ENCODE assay signal across 1 fruit fly cellular context in the genomic region with DNA sequence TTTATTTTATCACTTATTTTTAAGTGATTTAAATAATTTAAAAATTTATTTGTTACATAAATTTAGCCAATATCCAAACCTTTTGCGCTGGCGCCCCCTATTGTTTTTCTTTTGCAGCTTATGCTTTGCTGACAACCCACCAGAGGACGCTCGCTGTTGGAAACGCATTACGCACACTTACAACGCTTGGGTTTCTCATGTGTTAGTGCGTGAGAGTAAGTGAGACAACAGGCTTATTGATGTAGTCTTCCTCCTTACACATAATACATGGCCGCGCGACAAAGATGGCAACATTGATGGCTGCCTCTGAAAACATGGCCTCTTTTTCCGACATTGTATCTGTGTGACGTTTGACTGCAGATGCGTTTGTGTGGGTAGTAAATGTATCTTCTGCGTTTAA.
TF ChIP-seq lines count a peak whose summit lies in the region.

No protein-coding gene starts in this region.

TF ChIP-seq in whole organism, embryonic, 481 proteins besides CTCF, POLR2A, EP300 and RAD21 (continued from another document):
- TF ChIP-seq z (GFP tag; IDR thresholded peaks at IDR 0.05; lab: Robert Waterston, UW) (peak; percentile 81), Ssrp (tag; optimal IDR thresholded peaks at IDR 0.05; lab: Kevin White, UChicago) (no peak), Hand (GFP tag; optimal IDR thresholded peaks at IDR 0.05; lab: Kevin White, UChicago) (no peak), HLH3B (GFP tag; IDR thresholded peaks at IDR 0.05; lab: Robert Waterston, UW) (peak; percentile 31), CG16815 (GFP tag; optimal IDR thresholded peaks at IDR 0.05; lab: Kevin White, UChicago) (peak; percentile 46), Dfd (GFP tag; optimal IDR thresholded peaks at IDR 0.05; lab: Kevin White, UChicago) (peak in 1 of 2 experiments; percentile 39), D19B (GFP tag; optimal IDR thresholded peaks at IDR 0.05; lab: Kevin White, UChicago) (no peak), Hr3 (GFP tag; optimal IDR thresholded peaks at IDR 0.05; lab: Kevin White, UChicago) (peak; percentile 79), tio (GFP tag; optimal IDR thresholded peaks at IDR 0.05; lab: Kevin White, UChicago) (peak; percentile 40), CG12299 (tag; optimal IDR thresholded peaks at IDR 0.05; lab: Kevin White, UChicago) (no peak), CG12155 (GFP tag; optimal IDR thresholded peaks at IDR 0.05; lab: Kevin White, UChicago) (peak; percentile 34), dysf (GFP tag; IDR thresholded peaks at IDR 0.05; lab: Robert Waterston, UW) (peak; percentile 54; the same call in 1 of the 3 replicates), dmrt99B (tag; optimal IDR thresholded peaks at IDR 0.05; lab: Kevin White, UChicago) (peak; percentile 46), gcm (GFP tag; optimal IDR thresholded peaks at IDR 0.05; lab: Kevin White, UChicago) (peak; percentile 58), Mes4 (GFP tag; optimal IDR thresholded peaks at IDR 0.05; lab: Kevin White, UChicago) (peak; percentile 40), H2.0 (GFP tag; IDR thresholded peaks at IDR 0.05; lab: Robert Waterston, UW) (peak; percentile 41; the same call in 1 of the 2 replicates), CG43689 (GFP tag; IDR thresholded peaks at IDR 0.05; lab: Robert Waterston, UW) (no peak), Optix (GFP tag; IDR thresholded peaks at IDR 0.05; lab: Robert Waterston, UW) (peak; percentile 36), hbn (GFP tag; IDR thresholded peaks at IDR 0.05; lab: Robert Waterston, UW; ENCODE audit: partially characterized antibody) (no peak), CG4328 (GFP tag; optimal IDR thresholded peaks at IDR 0.05; lab: Kevin White, UChicago) (no peak), Hr39 (optimal IDR thresholded peaks at IDR 0.05; lab: Kevin White, UChicago) (no peak), CoRest (tag; optimal IDR thresholded peaks at IDR 0.05; lab: Kevin White, UChicago) (peak; percentile 89), CG12391 (tag; optimal IDR thresholded peaks at IDR 0.05; lab: Kevin White, UChicago) (peak; percentile 51), cad (GFP tag; optimal IDR thresholded peaks at IDR 0.05; lab: Kevin White, UChicago) (no peak), CG4404 (GFP tag; IDR thresholded peaks at IDR 0.05; lab: Robert Waterston, UW) (peak; percentile 32; the same call in 1 of the 2 replicates), CG7839 (tag; optimal IDR thresholded peaks at IDR 0.05; lab: Kevin White, UChicago) (peak; percentile 58), CG2129 (GFP tag; IDR thresholded peaks at IDR 0.05; lab: Robert Waterston, UW; ENCODE audit: partially characterized antibody) (no peak), D19A (tag; optimal IDR thresholded peaks at IDR 0.05; lab: Kevin White, UChicago) (peak; percentile 14), CG8290 (GFP tag; optimal IDR thresholded peaks at IDR 0.05; lab: Kevin White, UChicago) (peak; percentile 52), CG8290 (tag; optimal IDR thresholded peaks at IDR 0.05; lab: Kevin White, UChicago) (peak; percentile 15 to 73), NC2α (GFP tag; optimal IDR thresholded peaks at IDR 0.05; lab: Kevin White, UChicago) (peak; percentile 8), E2f2 (GFP tag; IDR thresholded peaks at IDR 0.05; lab: Robert Waterston, UW) (peak; percentile 52; the same call in 1 of the 2 replicates), CG31365 (tag; optimal IDR thresholded peaks at IDR 0.05; lab: Kevin White, UChicago) (no peak), exex (tag; optimal IDR thresholded peaks at IDR 0.05; lab: Kevin White, UChicago) (no peak), CG17612 (GFP tag; IDR thresholded peaks at IDR 0.05; lab: Robert Waterston, UW) (no peak), chinmo (GFP tag; IDR thresholded peaks at IDR 0.05; lab: Robert Waterston, UW; ENCODE audit: partially characterized antibody) (peak; percentile 96), CG9797 (GFP tag; optimal IDR thresholded peaks at IDR 0.05; lab: Kevin White, UChicago) (no peak), Med (GFP tag; lab: Kevin White, UChicago) (peak; percentile 92), HmgZ (tag; optimal IDR thresholded peaks at IDR 0.05; lab: Kevin White, UChicago) (peak; percentile 74), Sox102F (GFP tag; optimal IDR thresholded peaks at IDR 0.05; lab: Kevin White, UChicago) (peak; percentile 71), bowl (GFP tag; IDR thresholded peaks at IDR 0.05; lab: Robert Waterston, UW) (no peak; the same call in 1 of the 2 replicates), mirr (GFP tag; optimal IDR thresholded peaks at IDR 0.05; lab: Kevin White, UChicago) (peak; percentile 78), CG17568 (GFP tag; optimal IDR thresholded peaks at IDR 0.05; lab: Kevin White, UChicago) (no peak), NfI (GFP tag; optimal IDR thresholded peaks at IDR 0.05; lab: Kevin White, UChicago) (peak; percentile 74), insv (GFP tag; optimal IDR thresholded peaks at IDR 0.05; lab: Kevin White, UChicago) (peak in 1 of 2 experiments; percentile 90), dpn (GFP tag; optimal IDR thresholded peaks at IDR 0.05; lab: Kevin White, UChicago) (peak; percentile 66 to 74), yki (optimal IDR thresholded peaks at IDR 0.05; lab: Kevin White, UChicago) (peak; percentile 9), ab (GFP tag; optimal IDR thresholded peaks at IDR 0.05; lab: Kevin White, UChicago) (peak; percentile 52), gro (GFP tag; optimal IDR thresholded peaks at IDR 0.05; lab: Kevin White, UChicago) (peak; percentile 35), CG10147 (GFP tag; optimal IDR thresholded peaks at IDR 0.05; lab: Kevin White, UChicago) (no peak), TFAM (GFP tag; optimal IDR thresholded peaks at IDR 0.05; lab: Kevin White, UChicago) (no peak), CG5953 (GFP tag; IDR thresholded peaks at IDR 0.05; lab: Robert Waterston, UW) (no peak), CG13624 (GFP tag; optimal IDR thresholded peaks at IDR 0.05; lab: Kevin White, UChicago) (peak; percentile 39), CG15011 (GFP tag; optimal IDR thresholded peaks at IDR 0.05; lab: Kevin White, UChicago) (no peak), kni (GFP tag; optimal IDR thresholded peaks at IDR 0.05; lab: Kevin White, UChicago) (no peak), CG16813 (GFP tag; IDR thresholded peaks at IDR 0.05; lab: Robert Waterston, UW; ENCODE audit: partially characterized antibody) (peak; percentile 41; the same call in 2 of the 3 replicates), CG18476 (GFP tag; optimal IDR thresholded peaks at IDR 0.05; lab: Kevin White, UChicago) (peak; percentile 5)
